Fruit fly (Drosophila melanogaster) whole organism, embryonic: ENCODE data around the gene Pits.

Experiments
- Atf3 ChIP-seq: fragments of 200-800 bp; sonication (Bioruptor generic); optimal IDR thresholded peaks from 3 replicates; lab custom pipeline; 2016; ENCODE audit warnings: missing biosample characterization, missing genetic modification characterization
- CG10209 ChIP-seq: fragments of 200-800 bp; sonication (Bioruptor generic); optimal IDR thresholded peaks from 3 replicates; lab custom pipeline; 2017; ENCODE audit warnings: missing biosample characterization, mild to moderate bottlenecking, missing genetic modification characterization, missing genetic modification reagents
- CG10979 ChIP-seq: fragments of 200-800 bp; sonication (Bioruptor generic); optimal IDR thresholded peaks from 2 replicates; lab custom pipeline; 2018; ENCODE audit warnings: missing biosample characterization, mild to moderate bottlenecking, missing genetic modification characterization, moderate library complexity
- CG12299 ChIP-seq: fragments of 200-800 bp; sonication (Bioruptor generic); optimal IDR thresholded peaks from 2 replicates; lab custom pipeline; 2018; ENCODE audit warnings: missing biosample characterization, mild to moderate bottlenecking, missing genetic modification characterization
- CG13123 ChIP-seq: fragments of 200-800 bp; sonication (Bioruptor generic); optimal IDR thresholded peaks from 2 replicates; lab custom pipeline; 2016; ENCODE audit warnings: missing biosample characterization, missing genetic modification characterization
- CG13775 ChIP-seq: fragments of 200-800 bp; sonication (Bioruptor generic); optimal IDR thresholded peaks from 3 replicates; lab custom pipeline; 2017; ENCODE audit warnings: missing biosample characterization, mild to moderate bottlenecking, missing genetic modification characterization
- CG14050 ChIP-seq: fragments of 200-800 bp; sonication (Bioruptor generic); IDR thresholded peaks from 3 replicates; pipeline ENCODE4 v1.3.6; 2022; ENCODE audit warnings: missing biosample characterization, missing genetic modification characterization
- CG14710 ChIP-seq: fragments of 200-800 bp; sonication (Bioruptor generic); optimal IDR thresholded peaks from 3 replicates; lab custom pipeline; 2019; ENCODE audit warnings: missing biosample characterization, mild to moderate bottlenecking, missing genetic modification characterization, moderate library complexity
- CG1529 ChIP-seq: fragments of 200-800 bp; sonication (Bioruptor generic); optimal IDR thresholded peaks from 3 replicates; lab custom pipeline; 2018; ENCODE audit warnings: missing biosample characterization, missing genetic modification characterization
- CG15479 ChIP-seq: fragments of 200-800 bp; sonication (Bioruptor generic); optimal IDR thresholded peaks from 3 replicates; lab custom pipeline; 2019; ENCODE audit warnings: missing biosample characterization, mild to moderate bottlenecking, missing genetic modification characterization, moderate library complexity
- CG17829 ChIP-seq: fragments of 200-800 bp; optimal IDR thresholded peaks from 2 replicates; lab custom pipeline; 2019; ENCODE audit warnings: missing biosample characterization, mild to moderate bottlenecking, missing genetic modification characterization, moderate library complexity
- CG17912 ChIP-seq: fragments of 200-800 bp; sonication (Bioruptor generic); optimal IDR thresholded peaks from 2 replicates; lab custom pipeline; 2018; ENCODE audit warnings: missing biosample characterization, mild to moderate bottlenecking, missing genetic modification characterization
- CG3065 ChIP-seq: fragments of 200-800 bp; sonication (Bioruptor generic); optimal IDR thresholded peaks from 2 replicates; lab custom pipeline; 2016; ENCODE audit warnings: missing biosample characterization, missing genetic modification characterization
- CG4360 ChIP-seq: fragments of 200-800 bp; sonication (Bioruptor generic); IDR thresholded peaks from 2 replicates; pipeline ENCODE4 v1.3.6; 2022; ENCODE audit warnings: missing biosample characterization, missing genetic modification characterization
- CG4404 ChIP-seq: fragments of 200-800 bp; sonication (Bioruptor generic); IDR thresholded peaks from 2 replicates; pipeline ENCODE4 v1.3.6; 2022; ENCODE audit warnings: missing biosample characterization, missing genetic modification characterization
- CG6765 ChIP-seq: fragments of 200-800 bp; sonication (Bioruptor generic); optimal IDR thresholded peaks from 3 replicates; lab custom pipeline; 2017; ENCODE audit warnings: missing biosample characterization, mild to moderate bottlenecking, missing genetic modification characterization
- CG6813 ChIP-seq: fragments of 200-800 bp; sonication (Bioruptor generic); optimal IDR thresholded peaks from 2 replicates; lab custom pipeline; 2017; ENCODE audit warnings: missing biosample characterization, missing genetic modification characterization, mild to moderate bottlenecking, moderate library complexity, missing genetic modification reagents
- CG7556 ChIP-seq: fragments of 200-800 bp; sonication (Bioruptor generic); optimal IDR thresholded peaks from 2 replicates; lab custom pipeline; 2017; ENCODE audit warnings: missing biosample characterization, mild to moderate bottlenecking, missing genetic modification characterization
- CG7928 ChIP-seq: fragments of 200-800 bp; sonication (Bioruptor generic); optimal IDR thresholded peaks from 2 replicates; lab custom pipeline; 2017; ENCODE audit warnings: missing biosample characterization, mild to moderate bottlenecking, missing genetic modification characterization
- CG8359 ChIP-seq: fragments of 200-800 bp; sonication (Bioruptor generic); optimal IDR thresholded peaks from 2 replicates; lab custom pipeline; 2017; ENCODE audit warnings: missing biosample characterization, mild to moderate bottlenecking, missing genetic modification characterization, borderline replicate concordance
- CG9215 ChIP-seq: fragments of 200-800 bp; sonication (Bioruptor generic); IDR thresholded peaks from 2 replicates; pipeline ENCODE4 v1.3.6; 2022; ENCODE audit warnings: missing biosample characterization, missing genetic modification characterization
- Chrac-16 ChIP-seq: fragments of 200-800 bp; sonication (Bioruptor generic); optimal IDR thresholded peaks from 3 replicates; lab custom pipeline; 2016; ENCODE audit warnings: missing biosample characterization, missing genetic modification characterization
- Dad ChIP-seq: fragments of 200-800 bp; sonication (Bioruptor generic); optimal IDR thresholded peaks from 3 replicates; lab custom pipeline; 2016; ENCODE audit warnings: missing biosample characterization, missing genetic modification characterization
- Dbx ChIP-seq: fragments of 200-800 bp; sonication (Bioruptor generic); IDR thresholded peaks from 3 replicates; pipeline ENCODE4 v1.3.6; 2022; ENCODE audit warnings: missing biosample characterization, missing genetic modification characterization
- H15 ChIP-seq: fragments of 200-800 bp; sonication (Bioruptor generic); IDR thresholded peaks from 3 replicates; pipeline ENCODE4 v1.3.6; 2022; ENCODE audit warnings: missing biosample characterization, missing genetic modification characterization
- HLHmδ ChIP-seq: fragments of 200-800 bp; sonication (Bioruptor generic); optimal IDR thresholded peaks from 2 replicates; lab custom pipeline; 2018; ENCODE audit warnings: missing biosample characterization, mild to moderate bottlenecking, missing genetic modification characterization, moderate library complexity
- Hr51 ChIP-seq, 2 experiments: fragments of 200-800 bp; sonication (Bioruptor generic); optimal IDR thresholded peaks; 2 replicates in 1 of 2; 3 replicates in 1 of 2; lab custom pipeline; 2016 to 2018; ENCODE audit warnings: missing biosample characterization in 2 of 2, missing genetic modification characterization in 2 of 2, mild to moderate bottlenecking in 1 of 2, moderate library complexity in 1 of 2
- Meics ChIP-seq: fragments of 200-800 bp; sonication (Bioruptor generic); optimal IDR thresholded peaks from 2 replicates; lab custom pipeline; 2017; ENCODE audit warnings: missing biosample characterization, mild to moderate bottlenecking, missing genetic modification characterization
- Sox102F ChIP-seq: fragments of 200-800 bp; sonication (Bioruptor generic); optimal IDR thresholded peaks from 2 replicates; lab custom pipeline; 2018; ENCODE audit warnings: missing biosample characterization, mild to moderate bottlenecking, missing genetic modification characterization, moderate library complexity
- Ssrp ChIP-seq: fragments of 200-800 bp; sonication (Bioruptor generic); optimal IDR thresholded peaks from 2 replicates; lab custom pipeline; 2018; ENCODE audit warnings: missing biosample characterization, mild to moderate bottlenecking, missing genetic modification characterization, moderate library complexity
- TFAM ChIP-seq: fragments of 200-800 bp; sonication (Bioruptor generic); optimal IDR thresholded peaks from 2 replicates; lab custom pipeline; 2017; ENCODE audit warnings: missing biosample characterization, missing genetic modification characterization, inconsistent platforms
- Xrp1 ChIP-seq: fragments of 200-800 bp; sonication (Bioruptor generic); IDR thresholded peaks from 2 replicates; pipeline ENCODE4 v1.3.6; 2022; ENCODE audit warnings: missing biosample characterization, missing genetic modification characterization
- bigmax ChIP-seq: fragments of 200-800 bp; sonication (Bioruptor generic); optimal IDR thresholded peaks from 2 replicates; lab custom pipeline; 2018; ENCODE audit warnings: missing biosample characterization, mild to moderate bottlenecking, missing genetic modification characterization
- chm ChIP-seq: fragments of 200-800 bp; sonication (Bioruptor generic); IDR thresholded peaks from 2 replicates; pipeline ENCODE4 v1.3.6; 2022; ENCODE audit warnings: missing biosample characterization, missing genetic modification characterization
- ci ChIP-seq: fragments of 200-800 bp; sonication (Bioruptor generic); IDR thresholded peaks from 3 replicates; pipeline ENCODE4 v1.3.6; 2022; ENCODE audit warnings: missing biosample characterization, missing genetic modification characterization
- fru ChIP-seq: fragments of >200 bp; optimal IDR thresholded peaks from 2 replicates; lab custom pipeline; 2017
- gfzf ChIP-seq: fragments of 200-800 bp; sonication (Bioruptor generic); optimal IDR thresholded peaks from 2 replicates; lab custom pipeline; 2016; ENCODE audit warnings: missing biosample characterization, mild to moderate bottlenecking, missing genetic modification characterization, moderate library complexity
- hbn ChIP-seq: fragments of 200-800 bp; sonication (Bioruptor generic); IDR thresholded peaks from 2 replicates; pipeline ENCODE4 v1.3.6; 2022; ENCODE audit warnings: missing biosample characterization, missing genetic modification characterization; ENCODE audit not compliant: partially characterized antibody
- luna ChIP-seq: fragments of 200-800 bp; sonication (Bioruptor generic); optimal IDR thresholded peaks from 2 replicates; lab custom pipeline; 2016; ENCODE audit warnings: missing biosample characterization, missing genetic modification characterization
- mam ChIP-seq: fragments of 200-800 bp; sonication (Bioruptor generic); optimal IDR thresholded peaks from 3 replicates; lab custom pipeline; 2016; ENCODE audit warnings: missing biosample characterization, missing genetic modification characterization
- nom ChIP-seq: fragments of 200-800 bp; sonication (Bioruptor generic); optimal IDR thresholded peaks from 2 replicates; lab custom pipeline; 2017; ENCODE audit warnings: missing biosample characterization, missing genetic modification characterization, mild to moderate bottlenecking, moderate library complexity, missing genetic modification reagents
- odd ChIP-seq: fragments of 200-800 bp; sonication (Bioruptor generic); optimal IDR thresholded peaks from 2 replicates; lab custom pipeline; 2017; ENCODE audit warnings: missing biosample characterization, mild to moderate bottlenecking, missing genetic modification characterization
- psq ChIP-seq: fragments of 200-800 bp; sonication (Bioruptor generic); optimal IDR thresholded peaks from 2 replicates; lab custom pipeline; 2017; ENCODE audit warnings: missing biosample characterization, missing genetic modification characterization
- scrt ChIP-seq: fragments of 200-800 bp; sonication (Bioruptor generic); optimal IDR thresholded peaks from 2 replicates; lab custom pipeline; 2018; ENCODE audit warnings: missing biosample characterization, mild to moderate bottlenecking, missing genetic modification characterization, moderate library complexity
- sens-2 ChIP-seq: fragments of 200-800 bp; sonication (Bioruptor generic); IDR thresholded peaks from 2 replicates; pipeline ENCODE4 v1.3.6; 2022; ENCODE audit warnings: missing biosample characterization, missing genetic modification characterization
- sug ChIP-seq: fragments of 200-800 bp; optimal IDR thresholded peaks from 2 replicates; lab custom pipeline; 2019; ENCODE audit warnings: missing biosample characterization, mild to moderate bottlenecking, missing genetic modification characterization, moderate library complexity
- ttk ChIP-seq: fragments of 200-800 bp; sonication (Bioruptor generic); IDR thresholded peaks from 2 replicates; pipeline ENCODE4 v2.1.2; 2022; ENCODE audit warnings: missing biosample characterization, missing genetic modification characterization
- vnd ChIP-seq: fragments of 200-800 bp; sonication (Bioruptor generic); IDR thresholded peaks from 3 replicates; pipeline ENCODE4 v1.3.6; 2022; ENCODE audit warnings: missing biosample characterization, missing genetic modification characterization; ENCODE audit not compliant: partially characterized antibody
- wor ChIP-seq: fragments of 200-800 bp; sonication (Bioruptor generic); IDR thresholded peaks from 2 replicates; pipeline ENCODE4 v1.3.6; 2022; ENCODE audit warnings: missing biosample characterization, missing genetic modification characterization
- yki ChIP-seq: fragments of >200 bp; optimal IDR thresholded peaks from 3 replicates; lab custom pipeline; 2018

The Pits gene

dm6 chrX:12631317-12632156 lies 48.5 kb upstream of the Pits start, which contains the start of gene Tomosyn (continued):
- TF ChIP-seq Dad (GFP tag; lab: Kevin White, UChicago), result no peak
- TF ChIP-seq yki (lab: Kevin White, UChicago), result no peak
- peak; percentile 37 for TF ChIP-seq CG10979
- TF ChIP-seq ci, result peak; percentile 41; the same call in 2 of the 3 replicates
- TF ChIP-seq Xrp1 (GFP tag; lab: Robert Waterston, UW), result peak; percentile 27; the same call in 1 of the 2 replicates
- TF ChIP-seq CG4360 (GFP tag; lab: Robert Waterston, UW), result no peak
- TF ChIP-seq ttk (GFP tag; lab: Robert Waterston, UW), result no peak
- TF ChIP-seq CG7556, result peak; percentile 23
- no peak for TF ChIP-seq bigmax (GFP tag; lab: Kevin White, UChicago)
- no peak; the same call in 2 of the 3 replicates for TF ChIP-seq CG14050
- no peak for TF ChIP-seq CG3065
- no peak for TF ChIP-seq HLHmδ
- TF ChIP-seq vnd (GFP tag; lab: Robert Waterston, UW), result peak; percentile 67
- TF ChIP-seq nom (GFP tag; lab: Kevin White, UChicago), result no peak
- no peak for TF ChIP-seq TFAM (GFP tag; lab: Kevin White, UChicago)
- TF ChIP-seq Ssrp, result peak; percentile 28
- TF ChIP-seq psq, result no peak
- TF ChIP-seq scrt (GFP tag; lab: Kevin White, UChicago), result peak; percentile 84
- peak; percentile 53 for TF ChIP-seq CG14710 (tag; lab: Kevin White, UChicago)
- TF ChIP-seq CG13775, result peak; percentile 26
- no peak for TF ChIP-seq Dbx (GFP tag; lab: Robert Waterston, UW)
- TF ChIP-seq Chrac-16 (GFP tag; lab: Kevin White, UChicago), result peak; percentile 7
- TF ChIP-seq Sox102F (GFP tag; lab: Kevin White, UChicago), result peak; percentile 42
- TF ChIP-seq sens-2, result no peak
- peak; percentile 20 for TF ChIP-seq Meics (GFP tag; lab: Kevin White, UChicago)
- peak; percentile 72 for TF ChIP-seq hbn (GFP tag; lab: Robert Waterston, UW)
- peak in 1 of 2 experiments; percentile 39 for TF ChIP-seq Hr51 (GFP tag; optimal IDR thresholded peaks at IDR 0.05; lab: Kevin White, UChicago)
- no peak for TF ChIP-seq CG15479 (GFP tag; lab: Kevin White, UChicago)
- peak; percentile 62 for TF ChIP-seq CG17829 (tag; lab: Kevin White, UChicago)
- TF ChIP-seq CG13123, result peak; percentile 4
- TF ChIP-seq CG1529 (GFP tag; lab: Kevin White, UChicago), result no peak
- no peak for TF ChIP-seq CG4404 (GFP tag; lab: Robert Waterston, UW)
- TF ChIP-seq CG6765 (GFP tag; lab: Kevin White, UChicago), result no peak
- TF ChIP-seq mam (GFP tag; lab: Kevin White, UChicago), result peak; percentile 32
- TF ChIP-seq CG9215, result no peak
- no peak for TF ChIP-seq Atf3 (GFP tag; lab: Kevin White, UChicago)
- TF ChIP-seq CG8359 (GFP tag; lab: Kevin White, UChicago), result no peak
- no peak for TF ChIP-seq chm
- TF ChIP-seq odd (GFP tag; lab: Kevin White, UChicago), result no peak
- no peak for TF ChIP-seq H15 (GFP tag; lab: Robert Waterston, UW)
- TF ChIP-seq CG12299 (tag; lab: Kevin White, UChicago), result peak; percentile 26
- peak; percentile 96 for TF ChIP-seq sug (tag; lab: Kevin White, UChicago)
- no peak for TF ChIP-seq luna (GFP tag; lab: Kevin White, UChicago)
- no peak for TF ChIP-seq CG6813 (GFP tag; lab: Kevin White, UChicago)
- no peak for TF ChIP-seq CG7928 (GFP tag; lab: Kevin White, UChicago)
- no peak for TF ChIP-seq CG10209 (GFP tag; lab: Kevin White, UChicago)
- TF ChIP-seq gfzf (GFP tag; lab: Kevin White, UChicago), result peak; percentile 59
- no peak for TF ChIP-seq wor (GFP tag; lab: Robert Waterston, UW)
- no peak for TF ChIP-seq CG17912 (GFP tag; lab: Kevin White, UChicago)
- TF ChIP-seq fru, result no peak
